Fruit fly (Drosophila melanogaster) whole organism, pupa: ENCODE data around the gene Bap111.

ENCODE experiments used
- CG10348 ChIP-seq: fragments of 200-800 bp; sonication (Bioruptor generic); IDR thresholded peaks from 2 replicates; pipeline ENCODE4 v1.3.6; 2022; ENCODE audit warnings: missing biosample characterization, missing genetic modification characterization
- CG12605 ChIP-seq: fragments of 200-800 bp; sonication (Bioruptor generic); IDR thresholded peaks from 2 replicates; pipeline ENCODE4 v1.3.6; 2022; ENCODE audit warnings: missing biosample characterization, missing genetic modification characterization
- CG13204 ChIP-seq: fragments of 200-800 bp; sonication (Bioruptor generic); optimal IDR thresholded peaks from 2 replicates; lab custom pipeline; 2018; ENCODE audit warnings: missing biosample characterization, mild to moderate bottlenecking, missing genetic modification characterization, moderate library complexity
- CG14655 ChIP-seq: fragments of 200-800 bp; sonication (Bioruptor generic); optimal IDR thresholded peaks from 3 replicates; lab custom pipeline; 2017; ENCODE audit warnings: mild to moderate bottlenecking, missing biosample characterization, missing genetic modification reagents, missing genetic modification characterization
- CG15710 ChIP-seq: fragments of 200-800 bp; sonication (Bioruptor generic); optimal IDR thresholded peaks from 2 replicates; lab custom pipeline; 2018; ENCODE audit warnings: missing biosample characterization, mild to moderate bottlenecking, missing genetic modification characterization, moderate library complexity
- CG17806 ChIP-seq: fragments of 200-800 bp; sonication (Bioruptor generic); optimal IDR thresholded peaks from 2 replicates; lab custom pipeline; 2018; ENCODE audit warnings: missing biosample characterization, mild to moderate bottlenecking, missing genetic modification characterization, moderate library complexity
- CG32121 ChIP-seq: fragments of 200-800 bp; sonication (Bioruptor generic); IDR thresholded peaks from 2 replicates; pipeline ENCODE4 v1.3.6; 2022; ENCODE audit warnings: missing biosample characterization, missing genetic modification characterization
- CG34367 ChIP-seq: fragments of 200-800 bp; sonication (Bioruptor generic); optimal IDR thresholded peaks from 2 replicates; lab custom pipeline; 2018; ENCODE audit warnings: missing biosample characterization, mild to moderate bottlenecking, missing genetic modification characterization
- CG4496 ChIP-seq: fragments of 200-800 bp; sonication (Bioruptor generic); IDR thresholded peaks from 3 replicates; pipeline ENCODE4 v1.3.6; 2022; ENCODE audit warnings: missing biosample characterization, missing genetic modification characterization
- CG8159 ChIP-seq: fragments of 200-800 bp; sonication (Bioruptor generic); optimal IDR thresholded peaks from 3 replicates; lab custom pipeline; 2018; ENCODE audit warnings: missing biosample characterization, mild to moderate bottlenecking, missing genetic modification characterization, moderate library complexity
- CG8301 ChIP-seq: fragments of 200-800 bp; sonication (Bioruptor generic); optimal IDR thresholded peaks from 2 replicates; lab custom pipeline; 2018; ENCODE audit warnings: missing biosample characterization, mild to moderate bottlenecking, missing genetic modification characterization
- CG9948 ChIP-seq: fragments of 200-800 bp; sonication (Bioruptor generic); optimal IDR thresholded peaks from 2 replicates; lab custom pipeline; 2018; ENCODE audit warnings: missing biosample characterization, mild to moderate bottlenecking, missing genetic modification characterization, moderate library complexity
- D1 ChIP-seq: fragments of 200-800 bp; sonication (Bioruptor generic); optimal IDR thresholded peaks from 2 replicates; lab custom pipeline; 2018; ENCODE audit warnings: missing biosample characterization, mild to moderate bottlenecking, missing genetic modification characterization, moderate library complexity
- EcR ChIP-seq: fragments of 200-800 bp; sonication (Bioruptor generic); optimal IDR thresholded peaks from 3 replicates; lab custom pipeline; 2019; ENCODE audit warnings: missing biosample characterization, missing genetic modification characterization, mild to moderate bottlenecking, moderate library complexity, missing genetic modification reagents
- Ets98B ChIP-seq: fragments of 200-800 bp; sonication (Bioruptor generic); IDR thresholded peaks from 2 replicates; pipeline ENCODE4 v1.3.6; 2022; ENCODE audit warnings: missing biosample characterization, missing genetic modification characterization
- Pif1A ChIP-seq: fragments of 200-800 bp; sonication (Bioruptor generic); optimal IDR thresholded peaks from 3 replicates; lab custom pipeline; 2016; ENCODE audit warnings: missing biosample characterization, missing genetic modification characterization
- Pif1B ChIP-seq: fragments of 200-800 bp; sonication (Bioruptor generic); optimal IDR thresholded peaks from 3 replicates; lab custom pipeline; 2016; ENCODE audit warnings: missing biosample characterization, missing genetic modification characterization
- Snoo ChIP-seq: fragments of 200-800 bp; sonication (Bioruptor generic); optimal IDR thresholded peaks from 3 replicates; lab custom pipeline; 2017; ENCODE audit warnings: missing biosample characterization, mild to moderate bottlenecking, missing genetic modification characterization, inconsistent platforms
- fd96Ca ChIP-seq: fragments of 200-800 bp; sonication (Bioruptor generic); IDR thresholded peaks from 3 replicates; pipeline ENCODE4 v1.3.6; 2022; ENCODE audit warnings: missing biosample characterization, missing genetic modification characterization
- gl ChIP-seq: fragments of 200-800 bp; sonication (Bioruptor generic); optimal IDR thresholded peaks from 2 replicates; lab custom pipeline; 2018; ENCODE audit warnings: missing biosample characterization, mild to moderate bottlenecking, missing genetic modification characterization
- rn ChIP-seq: fragments of 200-800 bp; sonication (Bioruptor generic); IDR thresholded peaks from 2 replicates; pipeline ENCODE4 v1.3.6; 2022; ENCODE audit warnings: missing biosample characterization, missing genetic modification characterization

Bap111 gene

DNA sequence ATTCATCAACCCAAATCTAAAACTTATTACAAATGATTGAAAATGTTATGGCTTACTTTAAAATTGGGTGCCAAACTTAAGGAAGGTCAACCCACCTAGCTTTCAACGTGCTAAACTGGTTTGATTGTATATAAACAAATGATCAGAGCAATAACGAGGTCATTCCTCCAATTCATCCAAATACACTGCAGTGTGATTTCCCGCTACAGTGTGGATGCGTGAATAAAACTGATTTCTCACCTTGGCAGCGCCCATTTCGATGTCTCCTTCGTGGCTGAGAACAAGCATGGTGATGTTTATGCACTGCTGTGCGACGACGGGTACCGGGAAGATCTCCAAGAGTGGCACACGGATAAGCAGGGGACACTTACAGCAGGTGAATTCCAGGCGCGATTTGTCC is 46.2 kb downstream of the Bap111 start:
- TF ChIP-seq gl (tag; lab: Kevin White, UChicago) (no peak), Snoo (no peak), CG10348 (GFP tag; lab: Robert Waterston, UW) (no peak), CG13204 (no peak), CG14655 (GFP tag; lab: Kevin White, UChicago) (no peak), CG15710 (tag; lab: Kevin White, UChicago) (no peak), CG4496 (GFP tag; lab: Robert Waterston, UW) (no peak), Ets98B (no peak), EcR (GFP tag; lab: Kevin White, UChicago) (no peak), D1 (no peak), fd96Ca (no peak), rn (GFP tag; lab: Robert Waterston, UW) (no peak), Pif1B (GFP tag; lab: Kevin White, UChicago) (no peak), CG8301 (tag; lab: Kevin White, UChicago) (no peak), Pif1A (GFP tag; lab: Kevin White, UChicago) (no peak), CG32121 (GFP tag; lab: Robert Waterston, UW) (no peak), CG17806 (tag; lab: Kevin White, UChicago) (no peak), CG8159 (tag; lab: Kevin White, UChicago) (no peak)
- TF ChIP-seq, all 21 proteins: peak for 0

DNA sequence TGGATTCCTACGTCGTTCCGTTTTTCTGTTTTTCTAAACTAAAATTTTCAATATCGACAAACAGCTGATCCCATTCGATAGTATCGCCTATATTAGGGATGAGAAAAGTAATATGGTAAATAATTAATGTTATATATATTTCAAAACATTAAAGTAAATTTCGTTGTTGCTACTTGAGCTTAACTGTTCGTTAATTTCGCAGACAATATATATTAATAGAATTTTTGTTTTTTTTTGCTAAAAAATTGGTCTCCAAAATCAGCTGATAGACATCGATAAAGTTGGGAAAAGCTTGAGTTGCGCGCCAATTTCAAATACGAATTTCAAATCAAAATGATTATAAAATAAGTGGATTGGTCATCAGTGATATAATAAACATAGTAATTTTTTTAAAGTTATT is 47.3 kb downstream of the Bap111 start, which contains the start of gene CG12118:
TSS of gene CG12118 (minus strand) at position 53 of the 400 bp plus-strand sequence.
- peak; percentile 33 for TF ChIP-seq D1
- TF ChIP-seq CG9948: peak; percentile 60
- TF ChIP-seq CG17806 (tag; lab: Kevin White, UChicago): peak; percentile 64
- TF ChIP-seq Snoo: peak; percentile 51
- TF ChIP-seq Pif1B (GFP tag; lab: Kevin White, UChicago): peak; percentile 56
- no peak for TF ChIP-seq EcR (GFP tag; lab: Kevin White, UChicago)
- TF ChIP-seq CG15710 (tag; lab: Kevin White, UChicago): peak; percentile 65
- peak; percentile 46 for TF ChIP-seq Pif1A (GFP tag; lab: Kevin White, UChicago)
- TF ChIP-seq CG8301 (tag; lab: Kevin White, UChicago): peak; percentile 14
- peak; percentile 79 for TF ChIP-seq CG32121 (GFP tag; lab: Robert Waterston, UW)
- TF ChIP-seq CG12605: no peak
- no peak for TF ChIP-seq CG10348 (GFP tag; lab: Robert Waterston, UW)
- TF ChIP-seq Ets98B: peak; percentile 45
- no peak for TF ChIP-seq CG14655 (GFP tag; lab: Kevin White, UChicago)
- TF ChIP-seq CG34367 (tag; lab: Kevin White, UChicago): peak; percentile 57
- no peak for TF ChIP-seq gl (tag; lab: Kevin White, UChicago)
- peak; percentile 71; the same call in 2 of the 3 replicates for TF ChIP-seq CG4496 (GFP tag; lab: Robert Waterston, UW)
- TF ChIP-seq rn (GFP tag; lab: Robert Waterston, UW): peak; percentile 31; the same call in 1 of the 2 replicates
- no peak for TF ChIP-seq fd96Ca
- TF ChIP-seq CG8159 (tag; lab: Kevin White, UChicago): peak; percentile 65
- no peak for TF ChIP-seq CG13204

dm6 chrX:9200234-9200633 is 51.1 kb downstream of the Bap111 start:
- TF ChIP-seq CG12605: no peak
- TF ChIP-seq Snoo: no peak
- TF ChIP-seq CG9948: no peak
- no peak for TF ChIP-seq CG8159 (tag; lab: Kevin White, UChicago)
- no peak for TF ChIP-seq D1
- no peak for TF ChIP-seq CG8301 (tag; lab: Kevin White, UChicago)
- no peak for TF ChIP-seq CG17806 (tag; lab: Kevin White, UChicago)
- TF ChIP-seq CG4496 (GFP tag; lab: Robert Waterston, UW): no peak
- TF ChIP-seq CG10348 (GFP tag; lab: Robert Waterston, UW): no peak
- TF ChIP-seq CG32121 (GFP tag; lab: Robert Waterston, UW): no peak
- no peak for TF ChIP-seq EcR (GFP tag; lab: Kevin White, UChicago)
- no peak for TF ChIP-seq CG34367 (tag; lab: Kevin White, UChicago)
- TF ChIP-seq CG15710 (tag; lab: Kevin White, UChicago): no peak

DNA sequence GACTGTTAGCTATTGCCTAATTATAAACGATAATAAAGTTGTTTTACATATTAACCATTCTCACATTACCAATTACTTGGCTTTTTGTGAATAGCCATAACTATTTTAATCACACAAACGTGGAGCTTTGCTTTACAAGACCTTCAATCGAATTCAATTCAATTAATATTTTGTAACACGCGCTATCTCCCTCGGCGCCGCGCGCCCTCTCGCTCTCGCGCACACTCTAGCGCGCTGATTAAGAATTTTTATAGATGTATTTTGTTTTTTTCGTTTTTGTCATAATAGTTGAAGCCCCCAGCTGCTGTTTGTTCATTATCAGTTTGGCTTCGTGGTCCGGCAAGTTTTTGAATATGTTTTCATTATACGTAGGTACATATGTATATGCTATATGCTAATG is 52.0 kb downstream of the Bap111 start:
- TF ChIP-seq rn (GFP tag; lab: Robert Waterston, UW) (no peak), Snoo (no peak), EcR (GFP tag; lab: Kevin White, UChicago) (no peak), CG32121 (GFP tag; lab: Robert Waterston, UW) (no peak), CG8301 (tag; lab: Kevin White, UChicago) (no peak), Ets98B (no peak), CG12605 (no peak), fd96Ca (no peak), CG9948 (no peak), Pif1A (GFP tag; lab: Kevin White, UChicago) (no peak), CG8159 (tag; lab: Kevin White, UChicago) (no peak), CG14655 (GFP tag; lab: Kevin White, UChicago) (no peak), CG13204 (no peak), D1 (no peak), CG4496 (GFP tag; lab: Robert Waterston, UW) (no peak), CG34367 (tag; lab: Kevin White, UChicago) (no peak), Pif1B (GFP tag; lab: Kevin White, UChicago) (no peak)
